Worm (Caenorhabditis elegans): ENCODE results near the gene aptf-3.

DNA sequence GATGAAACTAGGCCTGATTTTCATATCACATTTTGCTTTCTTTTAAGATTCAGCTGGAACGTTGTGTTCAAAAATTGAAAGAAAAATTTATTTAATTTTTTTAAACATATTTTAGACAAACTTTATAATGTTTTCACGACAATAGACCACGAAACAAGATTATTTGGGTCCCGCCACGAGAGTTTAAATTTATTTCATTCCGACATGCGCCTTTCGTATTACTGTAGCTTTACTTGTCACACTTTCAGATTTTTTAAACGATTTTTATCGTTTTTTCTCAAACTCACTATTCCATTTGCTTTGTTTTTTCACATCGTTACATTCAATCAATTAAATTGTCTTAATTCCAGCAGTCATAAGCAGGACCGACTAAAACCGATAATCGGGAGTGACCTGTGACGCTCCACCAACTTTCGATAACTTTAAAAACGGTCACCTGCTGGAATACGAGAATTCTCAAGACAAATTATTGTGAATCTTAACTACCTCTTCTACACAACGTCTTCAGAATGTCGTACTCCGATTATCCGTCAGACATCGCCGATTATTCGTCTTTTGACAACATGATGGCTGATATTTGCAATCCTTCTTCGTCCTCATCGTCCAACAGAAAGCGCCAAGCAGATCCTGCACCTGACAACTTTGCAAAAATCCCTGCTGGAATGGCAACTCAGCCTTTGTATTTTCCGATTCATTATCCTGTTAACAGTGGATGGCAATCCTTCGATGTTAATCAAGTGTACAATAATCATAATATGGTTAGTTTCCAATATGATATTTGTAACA is at the start of gene aptf-3:
- TF ChIP-seq ama-1 (optimal IDR thresholded peaks at IDR 0.05) (no peak), ceh-6 (GFP tag; optimal IDR thresholded peaks at IDR 0.05) (no peak), pha-4 (tag; optimal IDR thresholded peaks at IDR 0.05) (no peak), syd-9 (tag; optimal IDR thresholded peaks at IDR 0.05) (no peak), unc-86 (tag; optimal IDR thresholded peaks at IDR 0.05) (no peak), ceh-2 (tag; optimal IDR thresholded peaks at IDR 0.05) (no peak), nhr-11 (tag; optimal IDR thresholded peaks at IDR 0.05) (no peak), sox-4 (tag; optimal IDR thresholded peaks at IDR 0.05) (no peak), fkh-10 (GFP tag; optimal IDR thresholded peaks at IDR 0.05) (no peak), ref-2 (tag; optimal IDR thresholded peaks at IDR 0.05) (no peak), tbx-2 (tag; optimal IDR thresholded peaks at IDR 0.05) (no peak), ceh-45 (GFP tag; IDR thresholded peaks at IDR 0.05) (no peak)
